Worm (Caenorhabditis elegans) whole organism, young adult: ENCODE measurements around the gene degl-2.

ENCODE experiments used
- B0019.2 ChIP-seq: fragments of 200-800 bp; sonication (Bioruptor generic); conservative IDR thresholded peaks from 2 replicates; pipeline ENCODE4 v1.3.6; 2022; ENCODE audit warnings: missing genetic modification reagents, missing genetic modification characterization, missing compliant biosample characterization
- C17E4.6 ChIP-seq: fragments of 200-800 bp; sonication (Bioruptor generic); IDR thresholded peaks from 2 replicates; pipeline ENCODE4 v1.3.6; 2022; ENCODE audit warnings: missing genetic modification reagents, missing genetic modification characterization, missing compliant biosample characterization
- F23B12.7 ChIP-seq: sonication (generic microtip); optimal IDR thresholded peaks from 2 replicates; lab custom pipeline; 2017; ENCODE audit warnings: missing genetic modification characterization, mild to moderate bottlenecking, missing compliant biosample characterization, antibody characterized with exemption, moderate library complexity; ENCODE audit not compliant: insufficient read depth
- F39B2.1 ChIP-seq: fragments of 200-800 bp; sonication (Bioruptor generic); IDR thresholded peaks from 2 replicates; pipeline ENCODE4 v1.3.6; 2022; ENCODE audit warnings: missing genetic modification reagents, missing genetic modification characterization, missing compliant biosample characterization
- F49E8.2 ChIP-seq: sonication (generic microtip); optimal IDR thresholded peaks from 3 replicates; lab custom pipeline; 2017; ENCODE audit warnings: missing genetic modification characterization, mild to moderate bottlenecking, missing compliant biosample characterization, antibody characterized with exemption, moderate library complexity; ENCODE audit not compliant: insufficient read depth
- F57A8.1 ChIP-seq: fragments of 200-800 bp; sonication (Bioruptor generic); optimal IDR thresholded peaks from 2 replicates; lab custom pipeline; 2018; ENCODE audit warnings: mild to moderate bottlenecking, missing genetic modification characterization, moderate library complexity, missing compliant biosample characterization
- Y53F4B.3 ChIP-seq: fragments of 200-800 bp; sonication (Bioruptor generic); IDR thresholded peaks from 2 replicates; pipeline ENCODE4 v1.3.6; 2022; ENCODE audit warnings: missing genetic modification reagents, missing genetic modification characterization, missing compliant biosample characterization
- Y56A3A.18 ChIP-seq: fragments of 200-800 bp; sonication (Bioruptor generic); IDR thresholded peaks from 2 replicates; pipeline ENCODE4 v1.3.6; 2022; ENCODE audit warnings: missing genetic modification reagents, missing genetic modification characterization, missing compliant biosample characterization
- Y95B8A.8 ChIP-seq: fragments of 200-800 bp; sonication (Bioruptor generic); IDR thresholded peaks from 2 replicates; pipeline ENCODE4 v1.3.6; 2022; ENCODE audit warnings: missing genetic modification reagents, missing genetic modification characterization, missing compliant biosample characterization
- ceh-27 ChIP-seq: fragments of 200-800 bp; sonication (Bioruptor generic); optimal IDR thresholded peaks from 2 replicates; lab custom pipeline; 2018; ENCODE audit warnings: mild to moderate bottlenecking, missing genetic modification characterization, moderate library complexity, missing compliant biosample characterization
- ceh-91 ChIP-seq: fragments of 200-800 bp; sonication (Bioruptor generic); IDR thresholded peaks from 2 replicates; pipeline ENCODE4 v1.3.6; 2022; ENCODE audit warnings: missing genetic modification reagents, missing genetic modification characterization, missing compliant biosample characterization
- dpff-1 ChIP-seq: sonication (generic microtip); optimal IDR thresholded peaks from 2 replicates; lab custom pipeline; 2017; ENCODE audit warnings: mild to moderate bottlenecking, missing genetic modification characterization, missing compliant biosample characterization
- efl-1 ChIP-seq: fragments of 150-350 bp; optimal IDR thresholded peaks from 2 replicates; lab custom pipeline; 2014; ENCODE audit warnings: missing biosample characterization, missing genetic modification reagents, missing genetic modification characterization
- egl-18 ChIP-seq: fragments of 200-800 bp; sonication (Bioruptor generic); IDR thresholded peaks from 2 replicates; pipeline ENCODE4 v1.3.6; 2022; ENCODE audit warnings: missing genetic modification reagents, missing genetic modification characterization, missing compliant biosample characterization
- him-1 ChIP-seq: sonication (generic microtip); optimal IDR thresholded peaks from 2 replicates; lab custom pipeline; 2016; ENCODE audit warnings: missing genotype, missing genetic modification reagents, missing genetic modification characterization, missing compliant biosample characterization
- hlh-26 ChIP-seq: fragments of 200-800 bp; sonication (Bioruptor generic); conservative IDR thresholded peaks from 2 replicates; pipeline ENCODE4 v1.3.6; 2022; ENCODE audit warnings: missing genetic modification reagents, missing genetic modification characterization, missing compliant biosample characterization
- hmg-1.2 ChIP-seq: fragments of 200-800 bp; sonication (Bioruptor generic); IDR thresholded peaks from 2 replicates; pipeline ENCODE4 v1.3.6; 2022; ENCODE audit warnings: missing genetic modification reagents, missing genetic modification characterization, missing compliant biosample characterization
- lin-35 ChIP-seq, 3 experiments: fragments of 150-350 bp in 2 of 3; sonication (generic microtip) in 1 of 3; optimal IDR thresholded peaks; 2 replicates each; lab custom pipeline; 2014 to 2018; ENCODE audit warnings: missing biosample characterization in 3 of 3, missing genetic modification characterization in 3 of 3, missing genetic modification reagents in 3 of 3
- madf-10 ChIP-seq: sonication (generic microtip); optimal IDR thresholded peaks from 2 replicates; lab custom pipeline; 2016; ENCODE audit warnings: mild to moderate bottlenecking, missing genetic modification characterization, missing compliant biosample characterization
- madf-3 ChIP-seq: fragments of 200-800 bp; sonication (Bioruptor generic); IDR thresholded peaks from 2 replicates; pipeline ENCODE4 v1.3.6; 2022; ENCODE audit warnings: missing genetic modification reagents, missing genetic modification characterization, missing compliant biosample characterization
- madf-8 ChIP-seq: fragments of 200-800 bp; sonication (Bioruptor generic); conservative IDR thresholded peaks from 2 replicates; pipeline ENCODE4 v1.3.6; 2022; ENCODE audit warnings: missing genetic modification reagents, missing genetic modification characterization, missing compliant biosample characterization
- mcd-1 ChIP-seq: fragments of 200-800 bp; sonication (Bioruptor generic); IDR thresholded peaks from 2 replicates; pipeline ENCODE4 v1.3.6; 2022; ENCODE audit warnings: missing genetic modification reagents, missing genetic modification characterization, missing compliant biosample characterization
- mes-4 ChIP-seq: sonication (generic microtip); optimal IDR thresholded peaks from 2 replicates; lab custom pipeline; 2016; ENCODE audit warnings: missing genotype, missing genetic modification characterization, missing compliant biosample characterization
- nhr-120 ChIP-seq: fragments of 200-800 bp; sonication (Bioruptor generic); IDR thresholded peaks from 2 replicates; pipeline ENCODE4 v1.3.6; 2022; ENCODE audit warnings: missing genetic modification characterization, missing compliant biosample characterization
- nhr-27 ChIP-seq: fragments of 200-800 bp; sonication (Bioruptor generic); optimal IDR thresholded peaks from 2 replicates; lab custom pipeline; 2018; ENCODE audit warnings: mild to moderate bottlenecking, missing genetic modification characterization, moderate library complexity, missing compliant biosample characterization
- pbrm-1 ChIP-seq: fragments of 200-800 bp; sonication (Bioruptor generic); IDR thresholded peaks from 2 replicates; pipeline ENCODE4 v1.3.6; 2022; ENCODE audit warnings: missing genetic modification reagents, missing genetic modification characterization, missing compliant biosample characterization
- rcor-1 ChIP-seq: fragments of 200-800 bp; sonication (Bioruptor generic); IDR thresholded peaks from 2 replicates; pipeline ENCODE4 v1.3.6; 2022; ENCODE audit warnings: missing genetic modification reagents, missing genetic modification characterization, missing compliant biosample characterization
- repo-1 ChIP-seq: sonication (generic microtip); optimal IDR thresholded peaks from 2 replicates; lab custom pipeline; 2017; ENCODE audit warnings: mild to moderate bottlenecking, missing genetic modification characterization, missing compliant biosample characterization
- snpc-1.3 ChIP-seq: sonication (generic microtip); optimal IDR thresholded peaks from 2 replicates; lab custom pipeline; 2017; ENCODE audit warnings: missing genetic modification characterization, mild to moderate bottlenecking, missing compliant biosample characterization, antibody characterized with exemption, moderate library complexity, missing genotype, missing genetic modification reagents; ENCODE audit not compliant: insufficient read depth
- tbp1 ChIP-seq: fragments of 200-800 bp; sonication (Bioruptor generic); optimal IDR thresholded peaks from 2 replicates; lab custom pipeline; 2018; ENCODE audit warnings: mild to moderate bottlenecking, missing genetic modification characterization, missing compliant biosample characterization
- unc-130 ChIP-seq: sonication (generic microtip); optimal IDR thresholded peaks from 2 replicates; lab custom pipeline; 2016; ENCODE audit warnings: missing genetic modification reagents, missing genetic modification characterization, missing compliant biosample characterization
- unc-62 ChIP-seq: fragments of 150-350 bp; optimal IDR thresholded peaks from 2 replicates; lab custom pipeline; 2014; ENCODE audit warnings: missing biosample characterization, missing genetic modification reagents, missing genetic modification characterization
- xnd-1 ChIP-seq: sonication (generic microtip); optimal IDR thresholded peaks from 2 replicates; lab custom pipeline; 2016; ENCODE audit warnings: missing genotype, missing genetic modification reagents, missing genetic modification characterization, missing compliant biosample characterization
- zim-3 ChIP-seq: sonication (generic microtip); optimal IDR thresholded peaks from 2 replicates; lab custom pipeline; 2017; ENCODE audit warnings: mild to moderate bottlenecking, missing genetic modification characterization, moderate library complexity, missing compliant biosample characterization
- ztf-28 ChIP-seq: fragments of 200-800 bp; sonication (Bioruptor generic); IDR thresholded peaks from 2 replicates; pipeline ENCODE4 v1.3.6; 2022; ENCODE audit warnings: missing genetic modification reagents, missing genetic modification characterization, missing compliant biosample characterization
- ztf-3 ChIP-seq: fragments of 200-800 bp; sonication (Bioruptor generic); optimal IDR thresholded peaks from 2 replicates; lab custom pipeline; 2018; ENCODE audit warnings: mild to moderate bottlenecking, missing genetic modification characterization, missing compliant biosample characterization

degl-2 gene

DNA sequence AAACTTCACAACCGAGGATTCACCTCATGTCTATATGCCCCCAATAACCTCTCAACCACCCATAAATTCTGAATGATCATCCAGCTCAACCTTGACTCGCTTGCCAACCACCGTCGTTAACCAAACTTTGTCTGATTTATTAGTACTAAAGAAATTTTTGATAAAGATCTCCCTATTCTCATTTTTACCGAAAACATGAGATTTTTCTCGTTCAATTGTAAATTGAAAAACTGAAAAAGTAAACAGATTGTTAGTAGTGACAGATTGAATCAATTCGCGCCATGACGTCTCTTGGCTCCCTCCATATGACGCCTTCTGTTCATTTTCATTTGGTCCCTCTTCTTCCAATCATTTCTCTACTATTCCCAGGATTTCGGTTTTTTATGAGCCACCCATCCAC lies 35.3 kb upstream of the degl-2 start:
- no peak for TF ChIP-seq snpc-1.3 (tag; lab: Kevin White, UChicago)
- TF ChIP-seq hmg-1.2 (GFP tag; lab: Robert Waterston, UW), result no peak
- TF ChIP-seq unc-62 (GFP tag; lab: Kevin White, UChicago), result no peak

DNA sequence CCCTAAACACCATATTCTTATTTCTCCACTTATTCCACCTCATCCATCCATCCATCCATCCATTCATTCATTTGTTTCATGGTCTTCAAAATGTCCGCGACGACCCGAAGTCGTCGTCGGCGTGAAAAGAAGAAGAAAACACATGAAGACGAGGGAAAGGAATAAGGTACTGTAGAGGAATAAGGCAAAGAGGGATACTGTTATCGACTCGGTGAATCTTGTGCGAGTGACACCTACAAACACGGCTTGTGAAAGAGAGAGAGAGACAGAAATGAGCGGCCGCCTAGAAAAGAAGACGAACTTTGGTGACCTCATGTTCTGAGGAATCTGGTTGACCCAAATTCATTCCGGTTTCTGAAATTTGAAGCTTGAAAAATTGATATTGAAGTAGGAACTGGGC lies 34.2 kb upstream of the degl-2 start:
- TF ChIP-seq C17E4.6 (GFP tag; lab: Robert Waterston, UW), result no peak
- no peak for TF ChIP-seq mcd-1 (GFP tag; lab: Robert Waterston, UW)
- TF ChIP-seq nhr-27 (tag; lab: Kevin White, UChicago), result no peak
- no peak for TF ChIP-seq rcor-1 (GFP tag; lab: Robert Waterston, UW)
- TF ChIP-seq ztf-3 (GFP tag; lab: Kevin White, UChicago), result no peak
- TF ChIP-seq unc-130 (GFP tag; lab: Kevin White, UChicago), result no peak
- TF ChIP-seq lin-35 (GFP tag; optimal IDR thresholded peaks at IDR 0.05; lab: Kevin White, UChicago), result no peak

DNA sequence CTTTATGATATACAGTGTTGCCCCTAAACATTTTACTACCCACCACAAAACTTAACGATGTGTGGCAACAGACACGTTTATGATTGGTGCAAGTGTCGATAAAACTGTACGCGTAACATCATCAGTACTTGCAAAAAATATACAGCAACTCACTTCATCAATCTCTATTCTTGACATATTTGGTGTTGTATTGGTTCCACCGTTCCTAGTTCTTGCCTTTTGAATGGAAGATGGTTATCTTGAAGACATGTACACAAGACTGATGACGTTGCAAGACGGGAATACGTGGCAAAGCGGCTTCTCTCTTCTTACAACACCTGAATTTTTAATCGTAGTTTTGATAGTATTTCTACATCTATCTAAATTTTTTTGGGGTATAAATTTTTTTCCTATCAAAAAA lies 32.4 kb upstream of the degl-2 start:
- TF ChIP-seq repo-1 (tag; lab: Kevin White, UChicago) (no peak), pbrm-1 (GFP tag; lab: Robert Waterston, UW) (no peak), F23B12.7 (no peak), unc-62 (GFP tag; lab: Kevin White, UChicago) (no peak), efl-1 (no peak), ztf-28 (no peak), hmg-1.2 (GFP tag; lab: Robert Waterston, UW) (no peak), F49E8.2 (tag; lab: Kevin White, UChicago) (no peak), dpff-1 (no peak), ceh-91 (GFP tag; lab: Robert Waterston, UW) (no peak), Y95B8A.8 (GFP tag; lab: Robert Waterston, UW) (no peak), xnd-1 (tag; lab: Kevin White, UChicago) (no peak), unc-130 (GFP tag; lab: Kevin White, UChicago) (no peak), tbp1 (GFP tag; lab: Kevin White, UChicago) (no peak), Y56A3A.18 (GFP tag; lab: Robert Waterston, UW) (no peak), F39B2.1 (GFP tag; lab: Robert Waterston, UW) (no peak), zim-3 (tag; lab: Kevin White, UChicago) (no peak), F57A8.1 (GFP tag; lab: Kevin White, UChicago) (no peak), nhr-120 (no peak)

DNA sequence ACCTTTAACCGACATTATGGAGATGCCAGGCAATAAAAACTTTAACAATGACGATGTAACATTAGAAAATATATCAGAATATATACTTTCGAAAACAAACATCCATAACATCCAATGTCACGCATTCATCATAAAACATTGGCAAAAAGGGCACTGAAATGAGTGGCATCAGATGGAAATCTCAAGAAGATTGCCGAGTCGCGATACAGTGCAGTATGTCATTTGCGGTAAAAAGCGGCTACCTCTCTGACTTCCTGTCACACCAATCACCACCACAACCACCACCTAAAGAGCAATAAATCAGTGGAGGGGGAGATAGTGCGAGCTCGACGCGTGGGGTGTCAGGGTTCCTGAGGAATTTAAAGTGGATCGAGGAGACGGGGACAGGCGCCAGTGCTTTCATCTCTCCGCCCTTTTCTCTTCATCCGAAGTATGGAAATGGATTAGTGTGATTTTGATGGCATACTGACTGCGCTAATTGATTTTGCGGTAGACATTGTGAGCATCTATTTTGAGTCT lies 30.2 kb upstream of the degl-2 start:
- no peak for TF ChIP-seq egl-18
- no peak for TF ChIP-seq lin-35 (GFP tag; optimal IDR thresholded peaks at IDR 0.05; lab: Kevin White, UChicago)
- TF ChIP-seq Y53F4B.3 (GFP tag; lab: Robert Waterston, UW), result no peak
- no peak for TF ChIP-seq madf-10
- no peak for TF ChIP-seq hlh-26 (GFP tag; lab: Robert Waterston, UW)
- TF ChIP-seq madf-3 (GFP tag; lab: Robert Waterston, UW), result no peak
- TF ChIP-seq mes-4 (tag; lab: Kevin White, UChicago), result no peak
- TF ChIP-seq ztf-3 (GFP tag; lab: Kevin White, UChicago), result no peak
- TF ChIP-seq him-1, result no peak
- TF ChIP-seq B0019.2 (GFP tag; lab: Robert Waterston, UW), result no peak
- no peak for TF ChIP-seq Y56A3A.18 (GFP tag; lab: Robert Waterston, UW)
- TF ChIP-seq ceh-27 (GFP tag; lab: Kevin White, UChicago), result no peak
- TF ChIP-seq madf-8 (GFP tag; lab: Robert Waterston, UW), result no peak
